Worm (Caenorhabditis elegans) whole organism, late embryonic: Measurements from ENCODE around the gene trp-1.

Experiments
- K02D7.2 ChIP-seq: sonication (generic microtip); optimal IDR thresholded peaks from 2 replicates; lab custom pipeline; 2017; ENCODE audit warnings: mild to moderate bottlenecking, missing genetic modification characterization, missing compliant biosample characterization
- ama-1 ChIP-seq: fragments of 150-350 bp; optimal IDR thresholded peaks from 2 replicates; lab custom pipeline; 2014
- ceh-2 ChIP-seq: sonication (generic microtip); optimal IDR thresholded peaks from 2 replicates; lab custom pipeline; 2016; ENCODE audit warnings: missing genotype, missing genetic modification characterization, missing compliant biosample characterization
- ceh-6 ChIP-seq: fragments of 200-800 bp; sonication (Bioruptor generic); optimal IDR thresholded peaks from 2 replicates; lab custom pipeline; 2018; ENCODE audit warnings: mild to moderate bottlenecking, missing genetic modification characterization, missing compliant biosample characterization
- che-1 ChIP-seq: sonication (generic microtip); optimal IDR thresholded peaks from 2 replicates; lab custom pipeline; 2016; ENCODE audit warnings: mild to moderate bottlenecking, missing genetic modification characterization, missing compliant biosample characterization
- eyg-1 ChIP-seq: sonication (generic microtip); optimal IDR thresholded peaks from 2 replicates; lab custom pipeline; 2016; ENCODE audit warnings: missing genotype, missing genetic modification characterization, missing compliant biosample characterization
- pha-2 ChIP-seq: sonication (generic microtip); optimal IDR thresholded peaks from 2 replicates; lab custom pipeline; 2017; ENCODE audit warnings: mild to moderate bottlenecking, missing genetic modification characterization, missing compliant biosample characterization
- pha-4 ChIP-seq: fragments of 150-350 bp; optimal IDR thresholded peaks from 2 replicates; lab custom pipeline; 2018; ENCODE audit warnings: missing biosample characterization, missing genetic modification reagents, missing genetic modification characterization
- tbx-2 ChIP-seq: sonication (generic microtip); optimal IDR thresholded peaks from 2 replicates; lab custom pipeline; 2016; ENCODE audit warnings: missing genetic modification characterization, missing compliant biosample characterization
- unc-3 ChIP-seq, 2 experiments: fragments of 200-800 bp in 1 of 2; sonication (Bioruptor generic) in 1 of 2; sonication (generic microtip) in 1 of 2; conservative IDR thresholded peaks in 1 of 2; optimal IDR thresholded peaks in 1 of 2; 2 replicates each; pipeline versions ENCODE4 v1.3.6 to Lab custom; 2016 to 2022; ENCODE audit warnings: missing compliant biosample characterization in 2 of 2, missing genetic modification characterization in 2 of 2, missing genetic modification reagents in 1 of 2
- unc-86 ChIP-seq: sonication (generic microtip); optimal IDR thresholded peaks from 2 replicates; lab custom pipeline; 2016; ENCODE audit warnings: missing genetic modification characterization, missing compliant biosample characterization

DNA sequence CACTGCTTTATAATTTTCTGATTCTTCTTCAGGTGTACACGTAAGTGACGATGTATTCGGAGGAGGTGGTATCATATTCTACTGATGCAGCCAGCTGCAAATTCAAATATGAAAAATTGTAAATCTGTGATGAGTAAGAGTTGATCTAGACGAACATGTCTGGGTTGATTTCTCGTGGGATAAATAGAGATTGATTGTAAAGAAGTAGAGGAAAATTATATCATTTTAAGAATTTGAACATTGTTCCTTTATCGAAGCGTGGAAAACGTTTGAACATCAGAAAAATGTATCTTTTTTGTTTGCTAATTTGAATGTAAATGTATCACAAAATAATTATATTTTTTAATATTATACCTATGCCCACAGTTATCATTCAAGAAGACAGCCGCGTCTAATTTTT lies 10.6 kb downstream of the trp-1 start, which contains the start of gene ZC21.6:
- TF ChIP-seq ceh-6 (GFP tag; lab: Kevin White, UChicago) (no peak), K02D7.2 (tag; lab: Kevin White, UChicago) (no peak), che-1 (no peak), tbx-2 (tag; lab: Kevin White, UChicago) (no peak), ama-1 (lab: Kevin White, UChicago) (no peak), eyg-1 (tag; lab: Kevin White, UChicago) (no peak), unc-3 (GFP tag; conservative IDR thresholded peaks at IDR 0.05; lab: Robert Waterston, UW) (no peak), unc-3 (tag; optimal IDR thresholded peaks at IDR 0.05; lab: Kevin White, UChicago) (no peak), pha-4 (no peak), unc-86 (tag; lab: Kevin White, UChicago) (no peak), ceh-2 (no peak), pha-2 (tag; lab: Kevin White, UChicago) (no peak)
